Fruit fly (Drosophila melanogaster) whole organism: ENCODE measurements around the gene CG14262.

Experiments
- CG8478 ChIP-seq: fragments of >200 bp; optimal IDR thresholded peaks from 2 replicates; lab custom pipeline; 2018; ENCODE audit warnings: inconsistent platforms
- psq ChIP-seq: fragments of >200 bp; optimal IDR thresholded peaks from 2 replicates; lab custom pipeline; 2017
- usp ChIP-seq: fragments of >200 bp; optimal IDR thresholded peaks from 2 replicates; lab custom pipeline; 2017; ENCODE audit warnings: missing biosample characterization, missing genetic modification characterization, mixed read lengths

dm6 chr3R:27229368-27229767 is 35.9 kb downstream of the CG14262 start, which contains the start of gene CG42814:
- no peak for TF ChIP-seq psq (lab: Kevin White, UChicago)
- no peak for TF ChIP-seq CG8478 (lab: Kevin White, UChicago)
- TF ChIP-seq usp (GFP tag; lab: Kevin White, UChicago) = no peak
